Worm (Caenorhabditis elegans) whole organism, early embryonic: ENCODE measurements around the gene srh-297.

ENCODE experiments used
- B0310.2 ChIP-seq: sonication (generic microtip); optimal IDR thresholded peaks from 2 replicates; lab custom pipeline; 2016; ENCODE audit warnings: mild to moderate bottlenecking, missing genetic modification characterization, missing compliant biosample characterization
- F13C5.2 ChIP-seq: sonication (generic microtip); optimal IDR thresholded peaks from 2 replicates; lab custom pipeline; 2017; ENCODE audit warnings: mild to moderate bottlenecking, missing genetic modification characterization, inconsistent platforms, missing compliant biosample characterization
- aly-1 ChIP-seq: sonication (generic microtip); optimal IDR thresholded peaks from 2 replicates; lab custom pipeline; 2016; ENCODE audit warnings: missing genetic modification characterization, missing compliant biosample characterization
- ama-1 ChIP-seq: fragments of 150-350 bp; optimal IDR thresholded peaks from 2 replicates; lab custom pipeline; 2014
- ceh-13 ChIP-seq: fragments of 200-800 bp; sonication (Bioruptor generic); optimal IDR thresholded peaks from 2 replicates; lab custom pipeline; 2018; ENCODE audit warnings: mild to moderate bottlenecking, missing genetic modification characterization, missing compliant biosample characterization
- ceh-36 ChIP-seq: sonication (generic microtip); optimal IDR thresholded peaks from 2 replicates; lab custom pipeline; 2016; ENCODE audit warnings: missing genetic modification characterization, inconsistent platforms, missing compliant biosample characterization
- ets-7 ChIP-seq: sonication (generic microtip); optimal IDR thresholded peaks from 2 replicates; lab custom pipeline; 2016; ENCODE audit warnings: missing genotype, missing genetic modification characterization, missing compliant biosample characterization
- flt-1 ChIP-seq: fragments of 200-800 bp; sonication (Bioruptor generic); IDR thresholded peaks from 2 replicates; pipeline ENCODE4 v1.3.6; 2022; ENCODE audit warnings: missing genetic modification characterization, missing compliant biosample characterization
- hmbx-1 ChIP-seq: sonication (generic microtip); optimal IDR thresholded peaks from 2 replicates; lab custom pipeline; 2016; ENCODE audit warnings: mild to moderate bottlenecking, missing genetic modification characterization, missing compliant biosample characterization
- hmg-4 ChIP-seq: fragments of 200-800 bp; sonication (Bioruptor generic); optimal IDR thresholded peaks from 2 replicates; lab custom pipeline; 2018; ENCODE audit warnings: mild to moderate bottlenecking, missing genetic modification characterization, missing compliant biosample characterization
- hnd-1 ChIP-seq: sonication (generic microtip); optimal IDR thresholded peaks from 2 replicates; lab custom pipeline; 2016; ENCODE audit warnings: missing genetic modification characterization, missing compliant biosample characterization
- pes-1 ChIP-seq: fragments of 200-800 bp; sonication (Bioruptor generic); IDR thresholded peaks from 2 replicates; pipeline ENCODE4 v1.3.6; 2022; ENCODE audit warnings: missing genetic modification reagents, missing genetic modification characterization, missing compliant biosample characterization
- scrt-1 ChIP-seq: fragments of 200-800 bp; sonication (Bioruptor generic); IDR thresholded peaks from 2 replicates; pipeline ENCODE4 v1.3.6; 2022; ENCODE audit warnings: missing genetic modification characterization, missing compliant biosample characterization
- sea-1 ChIP-seq: fragments of 200-800 bp; sonication (Bioruptor generic); conservative IDR thresholded peaks from 2 replicates; pipeline ENCODE4 v1.3.6; 2022; ENCODE audit warnings: missing genetic modification characterization, missing compliant biosample characterization
- tbx-11 ChIP-seq: fragments of 200-800 bp; sonication (Bioruptor generic); IDR thresholded peaks from 2 replicates; pipeline ENCODE4 v1.3.6; 2022; ENCODE audit warnings: missing genetic modification characterization, missing compliant biosample characterization
- tbx-37 ChIP-seq: fragments of 200-800 bp; sonication (Bioruptor generic); conservative IDR thresholded peaks from 2 replicates; pipeline ENCODE4 v1.3.6; 2022; ENCODE audit warnings: missing genetic modification reagents, missing genetic modification characterization, missing compliant biosample characterization
- tra-4 ChIP-seq: sonication (generic microtip); optimal IDR thresholded peaks from 2 replicates; lab custom pipeline; 2017; ENCODE audit warnings: missing genetic modification characterization, missing compliant biosample characterization

srh-297 gene

ce11 chrII:3230422-3230821, at the start of gene srh-297:
Gene srh-297, minus strand, starts transcription at chrII:3230522.
- no peak for TF ChIP-seq ama-1
- TF ChIP-seq hmg-4 (GFP tag; lab: Kevin White, UChicago) = no peak
- TF ChIP-seq B0310.2 (tag; lab: Kevin White, UChicago) = no peak
- no peak for TF ChIP-seq ets-7
- no peak for TF ChIP-seq tra-4 (tag; lab: Kevin White, UChicago)
- no peak for TF ChIP-seq tbx-11
- TF ChIP-seq ceh-13 (GFP tag; lab: Kevin White, UChicago) = no peak
- no peak for TF ChIP-seq sea-1

- TF ChIP-seq sea-1 = no peak
- no peak for TF ChIP-seq hmg-4 (GFP tag; lab: Kevin White, UChicago)
- no peak for TF ChIP-seq tra-4 (tag; lab: Kevin White, UChicago)
- no peak for TF ChIP-seq hmbx-1 (tag; lab: Kevin White, UChicago)
- TF ChIP-seq tbx-37 (GFP tag; lab: Robert Waterston, UW) = no peak
- no peak for TF ChIP-seq B0310.2 (tag; lab: Kevin White, UChicago)
- no peak for TF ChIP-seq F13C5.2 (tag; lab: Kevin White, UChicago)
- no peak for TF ChIP-seq hnd-1 (tag; lab: Kevin White, UChicago)
- no peak for TF ChIP-seq pes-1
- no peak for TF ChIP-seq ceh-13 (GFP tag; lab: Kevin White, UChicago)
- TF ChIP-seq tbx-11 = no peak
- TF ChIP-seq ets-7 = no peak
- no peak for TF ChIP-seq ceh-36 (tag; lab: Kevin White, UChicago)
- TF ChIP-seq scrt-1 (GFP tag; lab: Robert Waterston, UW) = no peak
- no peak for TF ChIP-seq ama-1
- no peak for TF ChIP-seq flt-1 (GFP tag; lab: Robert Waterston, UW)
- no peak for TF ChIP-seq aly-1 (tag; lab: Kevin White, UChicago)
Measured at ce11 chrII:3278634-3279033, 48.3 kb upstream of the srh-297 start, which contains the start of gene wht-4. Gene wht-4, plus strand, starts transcription at chrII:3278934.

DNA sequence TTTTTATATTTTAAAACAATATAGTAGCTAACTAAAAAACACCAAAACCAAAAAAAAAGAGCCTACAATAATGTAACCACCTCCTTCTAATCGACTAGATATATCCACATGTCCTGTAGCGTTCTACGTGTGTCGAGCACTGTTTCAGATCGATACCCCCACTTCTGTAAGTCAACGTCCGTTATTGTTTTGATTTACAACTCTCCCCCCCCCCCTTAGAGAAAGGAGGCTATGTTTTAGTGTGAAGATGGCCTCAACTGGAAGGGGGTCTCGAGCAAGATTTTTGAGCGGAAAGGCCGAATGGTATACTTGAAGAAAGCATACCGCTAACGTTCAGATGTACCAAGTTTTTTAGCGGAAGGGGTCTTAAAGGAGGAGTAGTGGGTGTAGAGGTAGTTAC, 47.4 kb upstream of the srh-297 start, which contains the start of gene F02E11.4:
TSS of gene F02E11.4 (minus strand) at position 101 of the 400 bp plus-strand sequence.
- TF ChIP-seq ama-1 (no peak), ets-7 (no peak), B0310.2 (tag; lab: Kevin White, UChicago) (no peak), sea-1 (no peak), scrt-1 (GFP tag; lab: Robert Waterston, UW) (no peak), ceh-13 (GFP tag; lab: Kevin White, UChicago) (no peak), pes-1 (no peak), hmg-4 (GFP tag; lab: Kevin White, UChicago) (no peak), hnd-1 (tag; lab: Kevin White, UChicago) (no peak), ceh-36 (tag; lab: Kevin White, UChicago) (no peak), hmbx-1 (tag; lab: Kevin White, UChicago) (no peak), tbx-37 (GFP tag; lab: Robert Waterston, UW) (no peak), tra-4 (tag; lab: Kevin White, UChicago) (no peak), flt-1 (GFP tag; lab: Robert Waterston, UW) (no peak), tbx-11 (no peak)

- TF ChIP-seq ceh-13 (GFP tag; lab: Kevin White, UChicago) (no peak), pes-1 (no peak), ceh-36 (tag; lab: Kevin White, UChicago) (no peak), tra-4 (tag; lab: Kevin White, UChicago) (no peak), tbx-37 (GFP tag; lab: Robert Waterston, UW) (no peak), ama-1 (no peak), ets-7 (no peak)
Measured at ce11 chrII:3274923-3275322, 44.6 kb upstream of the srh-297 start, which contains the start of gene F02E11.3. Gene F02E11.3, minus strand, starts transcription at chrII:3275023.

- TF ChIP-seq F13C5.2 (tag; lab: Kevin White, UChicago) (no peak), ceh-36 (tag; lab: Kevin White, UChicago) (no peak)
Measured at ce11 chrII:3270598-3270997, 40.3 kb upstream of the srh-297 start.

DNA sequence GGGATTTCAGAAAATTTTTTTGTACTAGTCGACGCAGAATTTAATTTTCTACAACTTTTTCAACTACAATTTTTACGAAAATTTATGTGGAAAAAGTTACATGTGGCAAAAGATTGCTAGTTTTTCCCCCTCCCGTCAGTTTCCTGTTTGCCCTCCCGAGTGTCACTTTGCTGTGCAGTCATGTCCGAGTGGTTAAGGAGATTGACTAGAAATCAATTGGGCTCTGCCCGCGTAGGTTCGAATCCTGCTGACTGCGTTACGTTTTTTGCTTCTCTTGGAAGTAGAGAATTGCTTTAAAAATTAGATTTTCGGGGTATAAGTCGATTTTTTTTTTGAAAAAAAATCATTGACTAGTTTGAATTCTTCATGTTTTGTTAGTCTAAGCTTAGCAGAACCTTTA, 37.5 kb upstream of the srh-297 start:
- TF ChIP-seq hnd-1 (tag; lab: Kevin White, UChicago) (peak; percentile 1), B0310.2 (tag; lab: Kevin White, UChicago) (no peak), ceh-36 (tag; lab: Kevin White, UChicago) (no peak), hmbx-1 (tag; lab: Kevin White, UChicago) (no peak), tbx-11 (peak; percentile 58), tra-4 (tag; lab: Kevin White, UChicago) (no peak), scrt-1 (GFP tag; lab: Robert Waterston, UW) (0 out of 2 replicates have a peak, but pooled peaks have one; percentile 19), ama-1 (no peak), flt-1 (GFP tag; lab: Robert Waterston, UW) (peak; percentile 60; the same call in 1 of the 2 replicates), pes-1 (peak; percentile 82), F13C5.2 (tag; lab: Kevin White, UChicago) (no peak), tbx-37 (GFP tag; lab: Robert Waterston, UW) (no peak), hmg-4 (GFP tag; lab: Kevin White, UChicago) (no peak), sea-1 (no peak), ceh-13 (GFP tag; lab: Kevin White, UChicago) (peak; percentile 49), aly-1 (tag; lab: Kevin White, UChicago) (no peak), ets-7 (no peak)

ce11 chrII:3267365-3267764, 37.0 kb upstream of the srh-297 start, which contains the start of gene F02E11.7:
Gene F02E11.7, plus strand, starts transcription at chrII:3267665.
- TF ChIP-seq hmg-4 (GFP tag; lab: Kevin White, UChicago) (no peak), tra-4 (tag; lab: Kevin White, UChicago) (no peak), sea-1 (no peak), pes-1 (no peak), tbx-11 (no peak), tbx-37 (GFP tag; lab: Robert Waterston, UW) (no peak), B0310.2 (tag; lab: Kevin White, UChicago) (no peak), scrt-1 (GFP tag; lab: Robert Waterston, UW) (no peak), flt-1 (GFP tag; lab: Robert Waterston, UW) (no peak), aly-1 (tag; lab: Kevin White, UChicago) (no peak), hmbx-1 (tag; lab: Kevin White, UChicago) (no peak), hnd-1 (tag; lab: Kevin White, UChicago) (no peak), ceh-36 (tag; lab: Kevin White, UChicago) (no peak), ama-1 (no peak), F13C5.2 (tag; lab: Kevin White, UChicago) (no peak), ceh-13 (GFP tag; lab: Kevin White, UChicago) (no peak)
